Fruit fly (Drosophila melanogaster) whole organism, embryonic: Measurements from ENCODE around the gene CG10252.

Experiments used
- CG1603 ChIP-seq: fragments of 200-800 bp; sonication (Bioruptor generic); optimal IDR thresholded peaks from 2 replicates; lab custom pipeline; 2019; ENCODE audit warnings: missing biosample characterization, mild to moderate bottlenecking, missing genetic modification characterization, moderate library complexity
- CG5180 ChIP-seq: fragments of 200-800 bp; sonication (Bioruptor generic); optimal IDR thresholded peaks from 3 replicates; lab custom pipeline; 2017; ENCODE audit warnings: missing biosample characterization, missing genetic modification characterization, mild to moderate bottlenecking, moderate library complexity, missing genetic modification reagents
- CG6254 ChIP-seq: fragments of 200-800 bp; sonication (Bioruptor generic); optimal IDR thresholded peaks from 3 replicates; lab custom pipeline; 2017; ENCODE audit warnings: mild to moderate bottlenecking, missing biosample characterization, missing genetic modification reagents, missing genetic modification characterization
- CG6272 ChIP-seq: fragments of 200-800 bp; sonication (Bioruptor generic); IDR thresholded peaks from 2 replicates; pipeline ENCODE4 v1.3.6; 2022; ENCODE audit warnings: missing biosample characterization, missing genetic modification characterization
- Dbx ChIP-seq: fragments of 200-800 bp; sonication (Bioruptor generic); IDR thresholded peaks from 3 replicates; pipeline ENCODE4 v1.3.6; 2022; ENCODE audit warnings: missing biosample characterization, missing genetic modification characterization
- Poxn ChIP-seq: fragments of 200-800 bp; sonication (Bioruptor generic); IDR thresholded peaks from 2 replicates; pipeline ENCODE4 v1.3.6; 2022; ENCODE audit warnings: missing biosample characterization, missing genetic modification characterization
- Side ChIP-seq: fragments of 200-800 bp; sonication (Bioruptor generic); optimal IDR thresholded peaks from 2 replicates; lab custom pipeline; 2016; ENCODE audit warnings: missing biosample characterization, missing genetic modification characterization
- ftz-f1 ChIP-seq: fragments of 200-800 bp; sonication (Bioruptor generic); optimal IDR thresholded peaks from 2 replicates; lab custom pipeline; 2016; ENCODE audit warnings: missing biosample characterization, missing genetic modification characterization
- hth ChIP-seq: fragments of >200 bp; optimal IDR thresholded peaks from 2 replicates; lab custom pipeline; 2017; ENCODE audit warnings: inconsistent platforms
- nmo ChIP-seq: fragments of 200-800 bp; sonication (Bioruptor generic); optimal IDR thresholded peaks from 2 replicates; lab custom pipeline; 2018; ENCODE audit warnings: missing biosample characterization, mild to moderate bottlenecking, missing genetic modification characterization, moderate library complexity
- pros ChIP-seq: fragments of 200-800 bp; sonication (Bioruptor generic); optimal IDR thresholded peaks from 3 replicates; lab custom pipeline; 2019; ENCODE audit warnings: missing biosample characterization, mild to moderate bottlenecking, missing genetic modification characterization, moderate library complexity
- sisA ChIP-seq: fragments of 200-800 bp; sonication (Bioruptor generic); IDR thresholded peaks from 2 replicates; pipeline ENCODE4 v1.3.6; 2022; ENCODE audit warnings: missing biosample characterization, missing genetic modification characterization

DNA sequence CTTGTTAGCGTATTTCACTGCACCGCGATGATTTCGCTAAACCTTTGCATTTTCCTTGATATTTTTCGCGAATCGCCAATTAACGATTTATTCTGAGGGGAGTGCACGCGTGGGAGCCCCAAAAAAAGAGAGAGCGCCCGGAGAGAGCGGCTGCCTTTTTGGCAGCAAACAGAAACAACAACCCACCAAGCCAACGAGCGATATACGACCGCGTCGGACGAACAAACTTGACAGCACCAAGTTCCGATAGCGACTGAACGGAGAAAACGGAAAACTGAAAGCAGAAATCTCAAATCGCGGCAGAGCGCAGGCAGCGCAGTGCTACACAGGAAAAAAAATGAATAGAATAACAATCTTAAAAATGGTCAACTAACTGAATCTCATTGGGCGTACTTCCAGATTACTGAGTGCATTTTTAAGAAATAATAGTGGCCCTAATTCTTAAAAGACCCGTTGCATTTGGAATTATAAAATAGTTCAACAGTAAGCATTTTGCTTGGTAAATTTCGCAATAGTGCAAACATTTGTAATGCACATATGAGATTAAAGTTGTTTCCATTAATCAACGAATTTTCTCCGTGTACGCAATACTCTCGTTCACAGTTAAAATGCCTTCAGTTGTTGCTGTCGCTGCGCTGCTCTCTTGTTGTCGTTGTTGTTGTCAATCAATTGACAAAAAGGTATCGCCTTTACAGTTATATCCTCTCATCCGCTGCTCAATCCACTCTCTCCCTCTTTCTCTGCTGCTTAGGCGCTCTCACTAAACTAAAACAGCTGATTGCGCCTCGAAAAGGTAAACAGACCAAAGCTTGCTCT is 26.4 kb downstream of the CG10252 start, which contains the start of gene CG31145:
- TF ChIP-seq Dbx (GFP tag; lab: Robert Waterston, UW) = peak; percentile 99
- peak; percentile 90 for TF ChIP-seq ftz-f1 (GFP tag; lab: Kevin White, UChicago)
- TF ChIP-seq CG1603 (tag; lab: Kevin White, UChicago) = peak; percentile 98
- TF ChIP-seq Side (GFP tag; lab: Kevin White, UChicago) = peak; percentile 100
- TF ChIP-seq CG6254 (GFP tag; lab: Kevin White, UChicago) = peak; percentile 97
- TF ChIP-seq CG6272 (GFP tag; lab: Robert Waterston, UW) = peak; percentile 98
- TF ChIP-seq pros (GFP tag; lab: Kevin White, UChicago) = peak; percentile 61
- peak; percentile 99 for TF ChIP-seq sisA (GFP tag; lab: Robert Waterston, UW)
- TF ChIP-seq Poxn (GFP tag; lab: Robert Waterston, UW) = peak; percentile 97
- TF ChIP-seq hth = no peak
- peak; percentile 94 for TF ChIP-seq CG5180 (GFP tag; lab: Kevin White, UChicago)
- peak; percentile 100 for TF ChIP-seq nmo (GFP tag; lab: Kevin White, UChicago)
